Worm (Caenorhabditis elegans) whole organism, L4/young adult: ENCODE data around the gene F01F1.11.

Experiments used
- W03F9.2 ChIP-seq: fragments of 150-350 bp; optimal IDR thresholded peaks from 2 replicates; lab custom pipeline; 2014; ENCODE audit warnings: missing biosample characterization, missing genetic modification characterization
- dao-5 ChIP-seq: sonication (generic microtip); optimal IDR thresholded peaks from 2 replicates; lab custom pipeline; 2016; ENCODE audit warnings: missing genotype, missing genetic modification characterization, moderate library complexity, missing compliant biosample characterization
- him-1 ChIP-seq: sonication (generic microtip); optimal IDR thresholded peaks from 2 replicates; lab custom pipeline; 2016; ENCODE audit warnings: missing genotype, missing genetic modification reagents, missing genetic modification characterization, missing compliant biosample characterization

ce11 chrIII:5917365-5917958 lies 45.8 kb upstream of the F01F1.11 start:
- TF ChIP-seq W03F9.2 (tag; lab: Kevin White, UChicago) (peak; percentile 9), him-1 (tag; lab: Kevin White, UChicago) (no peak), dao-5 (tag; lab: Kevin White, UChicago) (no peak)
